Worm (Caenorhabditis elegans) whole organism, early embryonic: ENCODE measurements around the gene H20J04.6.

Source experiments
- B0310.2 ChIP-seq: sonication (generic microtip); optimal IDR thresholded peaks from 2 replicates; lab custom pipeline; 2016; ENCODE audit warnings: mild to moderate bottlenecking, missing genetic modification characterization, missing compliant biosample characterization
- aly-1 ChIP-seq: sonication (generic microtip); optimal IDR thresholded peaks from 2 replicates; lab custom pipeline; 2016; ENCODE audit warnings: missing genetic modification characterization, missing compliant biosample characterization
- ama-1 ChIP-seq: fragments of 150-350 bp; optimal IDR thresholded peaks from 2 replicates; lab custom pipeline; 2014
- ceh-13 ChIP-seq: fragments of 200-800 bp; sonication (Bioruptor generic); optimal IDR thresholded peaks from 2 replicates; lab custom pipeline; 2018; ENCODE audit warnings: mild to moderate bottlenecking, missing genetic modification characterization, missing compliant biosample characterization
- ets-7 ChIP-seq: sonication (generic microtip); optimal IDR thresholded peaks from 2 replicates; lab custom pipeline; 2016; ENCODE audit warnings: missing genotype, missing genetic modification characterization, missing compliant biosample characterization
- flt-1 ChIP-seq: fragments of 200-800 bp; sonication (Bioruptor generic); IDR thresholded peaks from 2 replicates; pipeline ENCODE4 v1.3.6; 2022; ENCODE audit warnings: missing genetic modification characterization, missing compliant biosample characterization
- hmbx-1 ChIP-seq: sonication (generic microtip); optimal IDR thresholded peaks from 2 replicates; lab custom pipeline; 2016; ENCODE audit warnings: mild to moderate bottlenecking, missing genetic modification characterization, missing compliant biosample characterization
- pes-1 ChIP-seq: fragments of 200-800 bp; sonication (Bioruptor generic); IDR thresholded peaks from 2 replicates; pipeline ENCODE4 v1.3.6; 2022; ENCODE audit warnings: missing genetic modification reagents, missing genetic modification characterization, missing compliant biosample characterization
- tbx-11 ChIP-seq: fragments of 200-800 bp; sonication (Bioruptor generic); IDR thresholded peaks from 2 replicates; pipeline ENCODE4 v1.3.6; 2022; ENCODE audit warnings: missing genetic modification characterization, missing compliant biosample characterization
- tbx-37 ChIP-seq: fragments of 200-800 bp; sonication (Bioruptor generic); conservative IDR thresholded peaks from 2 replicates; pipeline ENCODE4 v1.3.6; 2022; ENCODE audit warnings: missing genetic modification reagents, missing genetic modification characterization, missing compliant biosample characterization

- TF ChIP-seq flt-1 (GFP tag; lab: Robert Waterston, UW) (no peak), ama-1 (lab: Kevin White, UChicago) (no peak), tbx-37 (GFP tag; lab: Robert Waterston, UW) (no peak), tbx-11 (GFP tag; lab: Robert Waterston, UW) (no peak), ets-7 (tag; lab: Kevin White, UChicago) (no peak), ceh-13 (no peak), aly-1 (tag; lab: Kevin White, UChicago) (no peak), pes-1 (GFP tag; lab: Robert Waterston, UW) (no peak), hmbx-1 (tag; lab: Kevin White, UChicago) (no peak), B0310.2 (no peak)
Observed at ce11 chrII:4293027-4293522, 30.0 kb upstream of the H20J04.6 start.
